Worm (Caenorhabditis elegans): ENCODE results near the gene R10E4.9.

R10E4.9 gene

DNA sequence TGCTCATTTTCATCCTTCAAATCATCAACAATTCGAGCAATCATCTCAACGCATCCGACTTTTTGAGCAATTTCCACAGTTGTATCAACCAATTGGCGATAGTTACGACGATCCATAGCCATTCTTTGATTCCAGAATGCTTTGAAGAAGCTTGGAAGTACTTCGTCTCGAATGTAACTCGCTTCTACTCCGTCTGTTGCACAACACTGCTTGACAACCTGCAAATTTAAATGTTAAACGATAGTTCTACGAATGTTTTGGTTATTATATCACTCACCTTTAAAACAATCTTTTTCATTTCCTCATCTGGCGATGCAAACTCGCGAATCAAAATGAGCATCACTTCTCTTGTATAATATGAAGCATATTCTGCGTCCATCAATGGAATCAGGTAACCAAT lies 36.3 kb downstream of the R10E4.9 start:
- TF ChIP-seq nhr-23 (tag; optimal IDR thresholded peaks at IDR 0.05) (no peak), snpc-4 (tag; optimal IDR thresholded peaks at IDR 0.05) (no peak), ama-1 (optimal IDR thresholded peaks at IDR 0.05) (no peak), ceh-82 (tag; optimal IDR thresholded peaks at IDR 0.05) (no peak), mbf-1 (tag; optimal IDR thresholded peaks at IDR 0.05) (no peak), lin-13 (GFP tag; optimal IDR thresholded peaks at IDR 0.05) (no peak), fos-1 (tag; optimal IDR thresholded peaks at IDR 0.05) (no peak), lin-39 (tag; optimal IDR thresholded peaks at IDR 0.05) (no peak), ceh-16 (tag; optimal IDR thresholded peaks at IDR 0.05) (no peak)

- no peak for TF ChIP-seq ZK546.5 (tag; optimal IDR thresholded peaks at IDR 0.05)
- no peak for TF ChIP-seq F13H6.1 (tag; optimal IDR thresholded peaks at IDR 0.05)
- TF ChIP-seq ztf-11 (tag; optimal IDR thresholded peaks at IDR 0.05), result no peak
- no peak for TF ChIP-seq lin-39 (tag; optimal IDR thresholded peaks at IDR 0.05)
- no peak for TF ChIP-seq fos-1 (tag; optimal IDR thresholded peaks at IDR 0.05)
- no peak for TF ChIP-seq sma-9 (GFP tag; optimal IDR thresholded peaks at IDR 0.05)
- no peak for TF ChIP-seq sma-9 (tag; optimal IDR thresholded peaks at IDR 0.05)
- no peak for TF ChIP-seq ceh-16 (tag; optimal IDR thresholded peaks at IDR 0.05)
- TF ChIP-seq snpc-4 (tag; optimal IDR thresholded peaks at IDR 0.05), result no peak
- TF ChIP-seq dmd-4 (tag; optimal IDR thresholded peaks at IDR 0.05), result no peak
- no peak for TF ChIP-seq lin-13 (GFP tag; optimal IDR thresholded peaks at IDR 0.05)
- no peak for TF ChIP-seq mab-5 (tag; optimal IDR thresholded peaks at IDR 0.05)
- TF ChIP-seq ztf-1 (GFP tag; conservative IDR thresholded peaks at IDR 0.05), result no peak
- no peak for TF ChIP-seq R02D3.7 (tag; optimal IDR thresholded peaks at IDR 0.05)
Observed at ce11 chrIII:4263048-4263447, 39.1 kb downstream of the R10E4.9 start, which contains the start of gene T08A11.1. Gene T08A11.1, minus strand, starts transcription at chrIII:4263148.

DNA sequence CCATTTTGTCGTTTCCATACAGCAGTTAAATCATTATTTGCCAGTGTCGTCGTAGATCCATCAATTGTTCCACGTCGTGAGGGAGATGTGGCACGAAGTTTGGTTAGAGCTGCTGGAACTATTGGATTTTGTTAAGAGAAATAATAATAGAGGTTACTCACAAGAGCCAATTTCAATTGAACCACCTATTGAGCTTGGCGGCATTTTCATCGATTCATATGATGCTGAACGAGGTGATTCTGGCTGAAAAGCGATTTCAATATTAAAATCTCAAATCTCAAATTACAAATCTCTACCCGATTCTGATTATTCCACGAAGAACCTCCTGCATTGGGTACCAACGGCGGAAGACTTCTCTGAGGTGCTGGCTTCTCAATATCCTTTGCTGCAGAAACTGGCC lies 44.3 kb downstream of the R10E4.9 start:
- TF ChIP-seq nhr-12 (tag; optimal IDR thresholded peaks at IDR 0.05) (no peak), C34F6.9 (tag; optimal IDR thresholded peaks at IDR 0.05) (no peak), zag-1 (tag; optimal IDR thresholded peaks at IDR 0.05) (no peak), skn-1 (tag; optimal IDR thresholded peaks at IDR 0.05) (no peak), nhr-77 (tag; optimal IDR thresholded peaks at IDR 0.05) (no peak), sma-3 (GFP tag; optimal IDR thresholded peaks at IDR 0.05) (no peak), ZK546.5 (tag; optimal IDR thresholded peaks at IDR 0.05) (no peak)

Data from whole organism, L2 larva.